Fruit fly (Drosophila melanogaster): Measurements from ENCODE around the gene CtsB.

CtsB gene

dm6 chrX:13830029-13830428, 48.1 kb upstream of the CtsB start, which contains the start of gene jub (continued):
- TF ChIP-seq klu (GFP tag; IDR thresholded peaks at IDR 0.05) (no peak), vvl (GFP tag; IDR thresholded peaks at IDR 0.05) (no peak), bcd (GFP tag; optimal IDR thresholded peaks at IDR 0.05) (no peak), Xbp1 (GFP tag; optimal IDR thresholded peaks at IDR 0.05) (no peak), CG5180 (GFP tag; optimal IDR thresholded peaks at IDR 0.05) (no peak), CG1024 (GFP tag; IDR thresholded peaks at IDR 0.05) (no peak), YL-1 (GFP tag; optimal IDR thresholded peaks at IDR 0.05) (peak; percentile 75), CG3407 (GFP tag; optimal IDR thresholded peaks at IDR 0.05) (no peak), NfI (GFP tag; optimal IDR thresholded peaks at IDR 0.05) (no peak), gsb-n (tag; optimal IDR thresholded peaks at IDR 0.05) (no peak), CG8388 (GFP tag; optimal IDR thresholded peaks at IDR 0.05) (no peak), Asciz (GFP tag; optimal IDR thresholded peaks at IDR 0.05) (no peak), shn (GFP tag; optimal IDR thresholded peaks at IDR 0.05) (no peak), sens (GFP tag) (peak; percentile 20), Hsf (GFP tag; optimal IDR thresholded peaks at IDR 0.05) (no peak), Dll (GFP tag; IDR thresholded peaks at IDR 0.05; ENCODE audit: partially characterized antibody) (no peak), slbo (GFP tag; IDR thresholded peaks at IDR 0.05) (no peak), CG10321 (GFP tag; IDR thresholded peaks at IDR 0.05) (no peak), cg (GFP tag; optimal IDR thresholded peaks at IDR 0.05) (no peak), seq (GFP tag; IDR thresholded peaks at IDR 0.05) (no peak), Bgb (GFP tag; IDR thresholded peaks at IDR 0.05; ENCODE audit: partially characterized antibody) (no peak), MBD-R2 (GFP tag; IDR thresholded peaks at IDR 0.05) (peak; percentile 68), MESR4 (GFP tag; optimal IDR thresholded peaks at IDR 0.05) (peak; percentile 94), CG6654 (GFP tag; optimal IDR thresholded peaks at IDR 0.05) (no peak), dimm (GFP tag; IDR thresholded peaks at IDR 0.05) (no peak), CG7786 (GFP tag; optimal IDR thresholded peaks at IDR 0.05) (no peak), CG10462 (GFP tag; optimal IDR thresholded peaks at IDR 0.05) (no peak), CG11247 (GFP tag; IDR thresholded peaks at IDR 0.05) (no peak), E2f2 (GFP tag; IDR thresholded peaks at IDR 0.05) (peak; percentile 42), bab2 (GFP tag; optimal IDR thresholded peaks at IDR 0.05) (no peak), PHDP (tag; optimal IDR thresholded peaks at IDR 0.05) (no peak), CG13624 (GFP tag; optimal IDR thresholded peaks at IDR 0.05) (no peak), Hey (tag; optimal IDR thresholded peaks at IDR 0.05) (no peak), Ptx1 (GFP tag; IDR thresholded peaks at IDR 0.05) (no peak), CG8281 (tag; optimal IDR thresholded peaks at IDR 0.05) (no peak), lilli (GFP tag; optimal IDR thresholded peaks at IDR 0.05) (no peak), Myb (GFP tag; optimal IDR thresholded peaks at IDR 0.05) (peak; percentile 42), bowl (GFP tag; IDR thresholded peaks at IDR 0.05) (no peak)

dm6 chrX:13828870-13829269, 46.9 kb upstream of the CtsB start:
- TF ChIP-seq zf30C (GFP tag; optimal IDR thresholded peaks at IDR 0.05) (no peak), Hmr (GFP tag; optimal IDR thresholded peaks at IDR 0.05) (no peak), CG4730 (GFP tag; IDR thresholded peaks at IDR 0.05) (no peak), CG8478 (optimal IDR thresholded peaks at IDR 0.05) (peak; percentile 25), amos (GFP tag; IDR thresholded peaks at IDR 0.05; ENCODE audit: partially characterized antibody) (no peak)
